Fruit fly (Drosophila melanogaster): ENCODE measurements around the gene Rcd2.

The Rcd2 gene

DNA sequence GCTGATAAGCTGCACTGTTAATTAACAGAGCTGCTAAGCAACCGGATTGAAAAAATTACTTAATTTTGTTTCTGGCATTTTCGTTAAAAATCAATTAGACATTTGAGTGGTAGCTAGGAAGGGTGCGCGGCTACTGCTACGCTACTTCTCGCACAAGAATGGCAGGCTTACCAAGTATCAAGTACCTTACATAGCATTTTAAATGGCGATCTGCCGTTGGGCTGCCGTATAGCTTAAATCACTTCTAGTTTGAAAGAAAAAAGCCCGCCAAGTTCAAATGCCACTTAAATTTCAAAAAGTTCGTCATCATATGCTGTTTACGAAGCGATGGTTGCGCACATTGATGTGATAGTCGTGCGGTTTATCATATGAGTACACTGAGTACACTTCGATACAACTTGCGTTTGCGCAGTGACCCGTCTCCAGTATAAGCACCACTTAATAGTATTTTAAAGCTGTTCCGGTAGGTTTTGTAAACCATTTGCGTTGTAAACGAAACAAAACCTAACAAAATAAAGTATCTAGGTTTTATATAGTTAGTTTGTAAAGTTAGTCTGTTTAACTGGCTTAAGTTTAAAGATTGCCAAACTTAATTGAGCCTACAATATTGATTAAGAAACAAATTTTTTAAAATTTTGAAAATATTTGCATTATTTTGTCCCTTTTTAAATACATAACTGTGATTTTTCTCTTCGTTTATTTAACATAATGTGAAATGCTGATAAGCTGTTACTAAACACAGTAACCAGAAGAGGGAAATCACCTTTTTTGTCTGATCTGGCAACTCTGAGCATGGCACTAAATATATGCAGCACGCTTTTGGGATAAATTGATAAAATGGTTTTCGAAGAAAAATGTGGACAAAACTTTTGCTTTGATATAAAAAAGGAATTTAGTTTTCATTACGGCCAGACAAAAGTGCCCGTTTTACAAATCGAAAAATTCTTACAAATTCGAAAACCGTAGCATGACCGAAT is 1.0 kb upstream of the Rcd2 start:
- no peak for TF ChIP-seq noc (tag; optimal IDR thresholded peaks at IDR 0.05)

DNA sequence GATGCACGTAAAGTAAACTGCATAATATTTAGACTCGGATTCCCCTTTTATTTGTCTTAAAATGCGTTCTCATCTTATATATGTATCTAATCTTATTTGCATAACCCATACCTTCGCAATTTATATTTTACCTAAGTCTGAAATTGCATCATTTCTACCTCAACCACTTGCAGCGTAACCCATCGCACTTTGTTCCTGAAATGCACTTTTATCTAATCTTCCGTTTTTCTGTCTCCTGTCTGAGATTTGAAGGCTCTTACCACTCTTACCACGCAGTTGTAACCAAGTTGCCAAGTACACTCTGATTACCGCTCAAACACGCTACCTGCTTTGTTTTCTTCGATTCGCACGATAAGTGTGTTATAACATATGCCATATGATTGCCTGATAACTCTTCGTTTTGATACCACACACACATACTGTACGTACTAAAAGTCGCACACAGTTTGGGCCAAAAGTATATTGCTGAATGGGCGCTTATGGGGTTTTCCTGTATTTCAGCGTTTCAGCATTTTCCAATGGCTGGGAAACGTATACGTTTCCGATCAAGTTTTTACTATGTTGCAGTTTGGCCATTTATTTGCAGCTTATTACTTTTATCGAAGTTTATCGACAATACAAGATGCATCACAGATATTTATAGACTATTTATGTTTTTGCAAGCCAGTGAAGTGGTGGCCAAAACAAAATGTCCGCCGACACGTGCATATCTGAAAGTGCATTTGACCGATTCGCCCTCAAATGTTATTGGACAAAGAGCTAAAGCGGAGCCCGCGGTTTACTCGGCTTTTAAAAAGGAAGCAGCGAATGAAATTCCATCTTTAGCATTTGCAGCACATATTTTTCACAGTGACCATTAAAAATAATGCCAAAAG is 864 bp downstream of the Rcd2 start:
- peak; percentile 24 for TF ChIP-seq noc (tag; optimal IDR thresholded peaks at IDR 0.05)

DNA sequence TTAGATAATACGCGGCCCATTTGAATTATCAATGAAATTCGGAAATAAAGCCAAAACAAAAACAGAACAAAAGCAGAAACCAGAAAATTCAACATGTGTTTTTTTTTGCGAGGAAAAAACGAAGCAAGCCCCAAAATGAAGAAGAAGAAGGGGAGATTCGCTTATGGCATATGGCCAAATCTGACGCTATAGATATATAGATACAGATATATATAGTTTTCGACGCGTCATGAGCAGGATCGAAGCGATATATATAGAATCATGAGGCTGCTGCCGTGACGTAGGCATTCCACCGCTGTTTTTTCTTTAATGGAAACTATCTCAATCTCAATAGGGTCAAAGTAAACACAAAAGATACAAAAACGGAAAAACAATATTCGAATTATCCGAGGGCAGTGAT is 1.8 kb downstream of the Rcd2 start:
- TF ChIP-seq noc (tag; optimal IDR thresholded peaks at IDR 0.05), result no peak

DNA sequence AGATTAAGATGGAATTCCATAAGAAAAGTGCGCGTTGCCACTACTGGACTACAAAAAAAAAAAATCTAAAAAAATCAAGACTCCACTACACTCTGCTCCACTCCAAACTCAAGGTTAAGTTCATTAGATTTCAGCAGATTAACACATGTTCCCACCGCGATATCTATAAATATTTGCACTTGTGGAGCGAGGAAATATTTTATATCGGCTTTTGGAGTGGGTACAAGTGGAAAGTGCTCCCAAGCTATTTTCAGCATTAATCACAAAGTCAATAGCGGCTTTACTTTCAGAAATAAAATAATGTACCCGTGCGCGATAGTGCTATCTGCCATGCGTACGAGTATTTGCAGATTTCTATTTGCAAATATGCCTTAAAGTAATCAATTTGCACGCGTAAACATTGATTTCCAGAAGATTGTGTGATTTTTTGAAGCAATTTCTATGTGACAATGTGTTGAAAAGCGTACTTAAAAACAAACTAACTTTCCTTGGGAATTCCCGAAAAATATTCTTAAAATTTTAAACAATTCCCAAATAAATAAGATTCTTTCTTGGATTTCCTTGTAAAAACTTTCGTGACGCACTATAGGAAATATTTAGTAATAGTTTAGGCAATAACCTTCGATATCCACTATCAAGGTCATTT is 2.4 kb downstream of the Rcd2 start:
- peak; percentile 59 for TF ChIP-seq noc (tag; optimal IDR thresholded peaks at IDR 0.05)

DNA sequence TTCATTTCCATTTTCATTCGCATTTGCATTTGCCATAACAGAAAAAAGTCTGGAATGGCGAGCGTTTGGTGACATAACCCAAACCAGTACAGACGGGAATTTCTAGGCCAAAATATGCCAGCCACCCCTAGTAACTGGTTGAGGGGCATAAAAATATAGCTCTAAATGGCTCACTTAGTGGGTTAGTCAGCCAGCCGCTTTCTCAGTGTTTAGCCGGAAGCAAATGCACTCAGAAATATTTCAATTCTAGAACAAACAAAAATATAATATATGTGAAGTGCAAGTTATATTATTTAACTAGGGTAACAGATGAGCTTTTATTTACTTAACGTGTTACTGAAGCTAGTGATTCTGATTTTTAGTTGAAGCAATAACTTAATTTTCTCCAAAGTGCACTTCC is 3.3 kb downstream of the Rcd2 start:
- no peak for TF ChIP-seq noc (tag; optimal IDR thresholded peaks at IDR 0.05)

DNA sequence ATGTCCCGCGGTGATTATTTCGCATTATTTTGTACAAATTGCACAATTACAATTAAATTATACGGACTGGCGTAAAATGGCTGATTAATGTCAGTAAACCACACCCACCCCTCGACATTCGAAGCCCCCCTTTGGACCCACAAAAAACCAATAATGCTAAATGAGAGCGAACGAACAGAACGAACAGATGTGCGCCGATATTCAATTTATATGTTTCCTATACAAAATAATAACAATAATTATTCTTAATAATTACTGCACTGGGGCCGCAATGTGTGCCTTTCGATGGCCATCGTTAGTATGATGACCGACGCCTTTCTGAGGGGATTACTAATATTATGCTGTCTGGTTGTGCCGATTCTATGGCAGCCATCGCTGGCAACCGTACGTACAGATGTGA is 6.8 kb downstream of the Rcd2 start, which contains the start of gene CG13250:
Gene CG13250 (plus strand): TSS at position 301 of the 400 bp plus-strand sequence.
- no peak for TF ChIP-seq noc (tag; optimal IDR thresholded peaks at IDR 0.05)

DNA sequence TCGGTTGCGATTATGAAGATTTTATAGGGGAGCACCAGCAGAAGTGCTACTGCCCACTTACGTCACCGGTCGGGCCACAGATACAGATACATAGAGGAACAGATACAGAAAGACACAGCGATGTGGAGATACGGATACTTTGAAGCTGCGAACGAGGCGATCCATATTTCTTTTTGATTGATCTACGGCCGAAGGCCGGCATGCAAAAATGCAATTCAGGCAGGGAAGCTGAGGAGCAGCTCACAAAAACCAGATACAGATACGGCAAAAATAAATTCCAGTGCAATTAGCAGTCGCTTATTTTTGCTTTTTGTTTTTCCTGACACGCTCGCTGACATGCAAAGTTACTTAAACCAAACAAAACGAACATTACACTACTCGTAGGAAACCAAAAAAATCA is 9.0 kb downstream of the Rcd2 start:
- no peak for TF ChIP-seq noc (tag; optimal IDR thresholded peaks at IDR 0.05)

DNA sequence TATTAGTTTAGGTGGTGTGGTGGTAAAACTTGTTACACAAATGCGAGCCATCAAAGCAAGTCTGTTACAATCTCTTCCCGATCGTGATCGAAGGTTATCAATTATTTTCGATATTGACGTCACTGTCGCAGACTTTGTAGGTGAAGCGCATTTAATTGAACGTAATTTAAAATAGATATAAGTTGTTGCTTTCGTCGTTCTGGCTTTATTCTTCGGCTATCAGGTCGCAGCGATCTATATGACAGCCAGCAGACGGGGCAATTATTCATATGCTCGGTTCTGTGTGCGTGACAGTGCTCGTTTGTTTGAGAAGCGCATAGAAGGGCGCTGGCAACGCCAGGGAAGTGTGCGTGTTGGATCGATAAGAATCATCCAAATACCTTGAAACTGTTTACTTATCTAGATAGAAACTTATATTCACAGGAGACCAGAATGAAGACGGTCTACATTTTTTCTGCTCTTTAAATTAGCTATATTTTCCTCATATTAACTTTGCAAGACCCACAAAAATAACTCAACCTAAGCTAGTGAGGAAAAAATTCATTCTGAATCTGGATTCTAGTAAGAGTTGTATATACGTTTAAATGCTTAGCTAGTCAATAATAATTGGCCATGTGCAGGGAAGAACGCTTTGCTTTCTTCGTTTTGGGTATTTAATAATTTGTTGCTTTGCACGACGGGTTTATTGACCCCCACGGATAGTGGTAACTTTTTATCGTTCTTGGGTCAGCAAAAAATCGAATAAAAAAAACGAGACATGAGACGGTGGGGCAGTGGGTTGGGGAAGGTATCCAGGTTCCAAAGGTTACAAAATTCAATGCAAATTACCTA is 9.7 kb downstream of the Rcd2 start:
- no peak for TF ChIP-seq noc (tag; optimal IDR thresholded peaks at IDR 0.05)

DNA sequence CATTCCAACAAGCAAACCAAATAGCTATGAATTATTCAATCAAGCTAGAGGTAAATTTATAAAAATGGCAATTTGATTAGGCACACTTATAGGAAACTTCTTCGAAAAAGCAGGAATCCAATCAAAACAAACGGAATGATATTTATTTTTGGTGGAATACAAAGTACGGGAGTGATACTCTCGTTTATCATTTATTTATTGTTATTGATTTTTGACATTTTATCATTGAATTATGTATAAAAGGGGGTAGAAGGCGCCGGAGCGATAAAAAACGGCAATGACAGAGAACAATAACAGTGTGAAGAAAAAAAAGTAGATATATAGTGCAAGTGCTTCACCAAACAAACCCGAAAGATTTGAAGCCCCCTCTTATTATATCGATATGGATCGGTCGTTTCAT is 10.3 kb downstream of the Rcd2 start:
- no peak for TF ChIP-seq noc (tag; optimal IDR thresholded peaks at IDR 0.05)

DNA sequence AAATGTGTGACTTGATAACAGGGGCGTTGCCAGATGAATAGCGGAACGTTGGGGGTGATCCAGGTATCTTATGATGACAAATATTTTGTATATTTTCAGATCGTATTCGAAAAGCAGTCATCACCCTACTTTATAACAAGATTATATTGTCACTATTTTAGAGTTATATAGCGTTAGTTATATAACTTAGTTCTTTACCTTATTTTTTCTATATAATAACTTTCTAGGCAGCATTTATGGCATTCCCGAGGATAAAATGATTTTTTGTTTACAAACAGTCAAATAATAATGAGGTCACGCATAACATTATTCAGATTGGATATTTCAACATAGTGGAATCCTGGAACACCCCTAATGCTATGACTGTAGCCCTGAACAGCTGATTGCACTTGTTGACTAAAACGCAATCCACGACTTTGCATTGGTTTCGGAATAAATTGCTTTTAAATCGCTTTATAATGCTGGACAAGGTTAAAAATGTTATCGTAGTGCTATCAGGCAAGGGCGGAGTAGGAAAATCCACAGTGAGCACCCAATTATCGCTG is 13.9 kb downstream of the Rcd2 start, which contains the start of gene Nubp2:
Gene Nubp2 (plus strand): TSS at position 381 of the 545 bp plus-strand sequence.
- TF ChIP-seq noc (tag; optimal IDR thresholded peaks at IDR 0.05), result peak; percentile 95

DNA sequence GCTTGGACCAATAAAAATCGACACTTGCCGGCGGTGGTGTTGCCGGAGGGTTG is 14.2 kb downstream of the Rcd2 start, which contains the start of gene Pss:
Gene Pss (minus strand): TSS at position 32 of the 53 bp plus-strand sequence.
- TF ChIP-seq noc (tag; optimal IDR thresholded peaks at IDR 0.05), result no peak

DNA sequence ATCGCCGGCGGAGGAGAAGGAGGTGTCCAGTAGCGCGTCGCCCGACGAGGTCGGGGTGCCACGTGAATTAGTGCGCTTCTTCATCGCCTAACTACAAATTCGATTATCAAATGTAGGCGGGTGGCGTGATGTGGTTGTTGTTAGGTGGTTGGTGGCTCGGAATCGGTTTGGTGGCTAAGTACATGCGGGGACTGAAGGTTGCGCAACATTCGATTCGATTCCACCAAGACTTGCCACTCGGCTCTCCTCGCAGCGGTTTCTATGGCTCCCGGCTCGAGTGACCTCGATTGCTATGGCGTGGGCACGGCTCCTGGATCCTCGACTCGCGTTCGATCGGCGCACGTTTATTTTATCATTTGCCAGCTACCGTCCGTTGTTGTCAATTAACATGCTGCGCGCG is 14.5 kb downstream of the Rcd2 start:
- no peak for TF ChIP-seq noc (tag; optimal IDR thresholded peaks at IDR 0.05)

DNA sequence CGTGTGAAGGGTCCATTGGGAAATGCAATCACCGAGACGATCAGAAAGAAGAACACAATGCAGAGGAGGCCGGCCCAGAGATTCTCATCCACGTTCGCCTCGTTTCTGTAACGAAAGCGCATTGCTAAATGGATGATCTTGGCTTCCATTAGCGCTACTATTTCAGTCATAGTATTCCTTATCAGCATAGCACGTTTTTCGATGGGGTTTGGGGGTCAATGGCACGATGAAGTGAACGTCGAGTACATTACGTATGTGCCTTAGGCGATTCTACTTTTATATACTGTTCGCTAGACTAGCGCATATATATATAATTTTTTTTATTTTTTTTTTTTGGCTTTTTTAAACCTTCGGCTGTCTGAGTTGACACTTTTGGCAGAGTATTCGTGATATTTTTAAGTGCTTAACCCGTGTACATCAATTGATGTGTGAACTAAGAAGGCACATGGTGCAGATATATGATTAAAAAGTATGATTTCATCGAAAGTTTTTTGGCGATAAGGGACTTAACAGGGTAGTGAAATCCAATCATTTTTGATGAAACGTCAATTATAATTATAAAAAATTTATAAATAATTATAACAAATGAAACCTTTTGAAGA is 15.7 kb downstream of the Rcd2 start:
- peak; percentile 6 for TF ChIP-seq noc (tag; optimal IDR thresholded peaks at IDR 0.05)

DNA sequence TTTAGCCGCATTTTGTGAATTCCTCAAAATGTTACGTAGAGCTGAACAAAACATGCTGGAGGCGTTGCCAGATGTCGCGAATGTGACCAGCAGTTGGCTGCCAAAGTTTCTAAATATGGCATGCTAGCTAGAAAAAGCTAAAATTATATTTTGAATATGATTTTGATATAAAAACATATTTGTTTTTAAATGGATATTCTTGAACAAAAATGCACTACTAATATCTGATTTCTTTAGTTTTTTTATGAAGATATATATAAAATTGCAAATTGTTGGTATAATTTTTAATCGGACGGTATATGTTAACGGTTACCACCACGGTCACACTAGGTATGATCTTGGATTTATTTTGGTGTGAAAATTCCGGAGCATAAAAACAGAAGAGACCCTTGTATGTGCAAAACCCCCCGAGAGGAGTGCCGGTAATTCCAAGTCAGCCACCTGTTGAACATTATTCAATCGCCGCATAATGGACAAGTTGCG is 19.5 kb downstream of the Rcd2 start, which contains the start of the genes mTerf3 and CG5104:
Gene mTerf3 (minus strand): TSS at position 86 of the 483 bp plus-strand sequence.
Gene CG5104 (plus strand): TSS at position 323 of the 483 bp plus-strand sequence.
- peak; percentile 21 for TF ChIP-seq noc (tag; optimal IDR thresholded peaks at IDR 0.05)
